Fruit fly (Drosophila melanogaster): ENCODE measurements around the gene CG15764.
A peak's percentile ranks its signal among the peaks of the same experiment; 100 is the strongest.

Gene CG15764

DNA sequence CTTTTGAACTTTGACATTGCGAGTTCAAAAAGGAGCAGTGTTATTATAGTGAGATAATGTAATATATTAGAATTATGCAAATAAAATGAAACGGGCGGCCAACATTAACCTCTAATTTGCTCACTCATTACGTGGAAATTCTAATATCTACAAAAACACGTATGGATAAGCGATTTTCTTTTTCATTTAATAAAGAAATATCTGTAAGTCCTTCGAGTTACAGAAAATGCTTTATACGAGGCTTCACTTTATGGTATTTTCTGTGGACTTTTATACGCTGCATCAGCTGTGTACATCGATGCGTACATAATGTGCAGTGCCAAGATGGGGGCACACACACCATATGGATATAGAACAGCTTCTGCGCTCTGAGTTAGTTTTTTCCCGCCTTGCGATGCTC, 17.1 kb downstream of the CG15764 start (continued):
- TF ChIP-seq CG8632 (GFP tag; optimal IDR thresholded peaks at IDR 0.05) = no peak
- TF ChIP-seq ss (GFP tag; optimal IDR thresholded peaks at IDR 0.05) = peak in 1 of 2 experiments; percentile 23
- TF ChIP-seq acj6 (GFP tag; optimal IDR thresholded peaks at IDR 0.05) = no peak
- TF ChIP-seq Ets96B (tag; optimal IDR thresholded peaks at IDR 0.05) = peak; percentile 24
- TF ChIP-seq CG16779 (tag; optimal IDR thresholded peaks at IDR 0.05) = no peak

DNA sequence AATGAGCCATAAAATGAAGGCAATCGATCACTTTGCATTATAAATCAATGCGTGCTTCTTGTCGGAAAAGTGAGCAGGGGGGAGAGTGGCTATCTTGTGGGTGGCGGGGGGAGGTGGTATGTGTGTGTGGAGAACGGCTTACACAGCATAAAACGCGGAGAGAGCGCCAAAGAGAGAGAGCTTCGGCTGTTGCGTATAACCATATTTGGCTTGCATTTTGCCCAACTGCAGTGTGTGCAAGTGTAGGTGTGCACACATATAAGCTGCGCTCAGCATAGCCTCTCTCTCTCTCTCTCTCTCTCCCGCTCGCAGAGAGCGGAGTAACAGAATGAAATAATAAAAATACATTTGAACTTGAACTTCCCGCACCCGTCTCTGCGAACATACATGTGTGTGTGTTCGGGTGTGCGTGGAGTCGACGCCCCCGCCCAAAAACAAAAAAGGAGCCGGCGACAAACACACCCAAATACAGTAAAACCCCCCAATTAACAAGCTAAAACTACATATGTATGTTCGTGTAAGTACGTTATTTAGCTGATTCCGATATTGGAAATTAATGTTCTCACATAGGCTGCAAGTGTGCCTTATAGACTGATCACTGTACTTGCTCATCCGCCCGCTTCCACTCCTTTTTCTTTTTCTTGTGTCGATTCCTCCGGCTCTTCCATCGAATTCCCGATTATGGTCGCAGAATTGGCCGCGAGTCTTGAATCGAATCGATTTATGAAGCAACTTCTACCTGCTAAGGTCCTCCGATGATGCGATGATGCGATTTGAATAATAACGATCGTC, 18.1 kb downstream of the CG15764 start:
- TF ChIP-seq Blimp-1 (GFP tag; optimal IDR thresholded peaks at IDR 0.05) (no peak), Eip93F (GFP tag; optimal IDR thresholded peaks at IDR 0.05) (peak; percentile 42), CG32006 (GFP tag; optimal IDR thresholded peaks at IDR 0.05) (peak; percentile 69), Hr39 (GFP tag; optimal IDR thresholded peaks at IDR 0.05) (peak; percentile 91), vri (GFP tag; optimal IDR thresholded peaks at IDR 0.05) (peak; percentile 83), Hr38 (GFP tag; optimal IDR thresholded peaks at IDR 0.05) (no peak), Met (GFP tag; optimal IDR thresholded peaks at IDR 0.05) (peak; percentile 93), CG6276 (GFP tag; optimal IDR thresholded peaks at IDR 0.05) (no peak), Ets96B (tag; optimal IDR thresholded peaks at IDR 0.05) (peak; percentile 82), fd59A (GFP tag; optimal IDR thresholded peaks at IDR 0.05) (peak; percentile 75), CG7368 (GFP tag; optimal IDR thresholded peaks at IDR 0.05) (peak; percentile 87), CG11902 (GFP tag; optimal IDR thresholded peaks at IDR 0.05) (peak; percentile 78), CG4318 (GFP tag; optimal IDR thresholded peaks at IDR 0.05) (no peak), fd85E (GFP tag; optimal IDR thresholded peaks at IDR 0.05) (peak; percentile 34), CG3032 (tag; optimal IDR thresholded peaks at IDR 0.05) (peak; percentile 73), CG8319 (GFP tag; optimal IDR thresholded peaks at IDR 0.05) (peak; percentile 66), cyc (GFP tag; optimal IDR thresholded peaks at IDR 0.05) (peak; percentile 90), Eip75B (GFP tag; optimal IDR thresholded peaks at IDR 0.05) (peak; percentile 89), CG8119 (GFP tag; IDR thresholded peaks at IDR 0.05) (peak; percentile 67; the same call in 2 of the 3 replicates), Hr4 (GFP tag; optimal IDR thresholded peaks at IDR 0.05) (peak; percentile 47), CG10669 (GFP tag; optimal IDR thresholded peaks at IDR 0.05) (peak; percentile 78), salr (GFP tag; optimal IDR thresholded peaks at IDR 0.05) (peak; percentile 15 to 72), fkh (GFP tag; optimal IDR thresholded peaks at IDR 0.05) (no peak), CG6163 (GFP tag; IDR thresholded peaks at IDR 0.05) (peak; percentile 89), achi (GFP tag; optimal IDR thresholded peaks at IDR 0.05) (peak; percentile 85), CG6854 (GFP tag; optimal IDR thresholded peaks at IDR 0.05) (peak; percentile 78), dac (GFP tag; optimal IDR thresholded peaks at IDR 0.05) (no peak), CG9139 (GFP tag; optimal IDR thresholded peaks at IDR 0.05) (peak; percentile 60), CG3919 (GFP tag; optimal IDR thresholded peaks at IDR 0.05) (peak; percentile 89), OdsH (GFP tag; optimal IDR thresholded peaks at IDR 0.05) (peak; percentile 82), CG6792 (GFP tag; optimal IDR thresholded peaks at IDR 0.05) (peak; percentile 86), Sox15 (GFP tag; optimal IDR thresholded peaks at IDR 0.05) (peak; percentile 68), Sox102F (GFP tag; optimal IDR thresholded peaks at IDR 0.05) (peak; percentile 89), Gug (GFP tag; IDR thresholded peaks at IDR 0.05) (peak; percentile 59), CG15336 (GFP tag; IDR thresholded peaks at IDR 0.05) (peak; percentile 51; the same call in 1 of the 2 replicates), spab (GFP tag; optimal IDR thresholded peaks at IDR 0.05) (peak; percentile 76), Lpt (GFP tag; optimal IDR thresholded peaks at IDR 0.05) (peak; percentile 62), CG10631 (GFP tag; optimal IDR thresholded peaks at IDR 0.05) (peak; percentile 83), Sox14 (GFP tag; optimal IDR thresholded peaks at IDR 0.05) (peak; percentile 89), CG11762 (GFP tag; optimal IDR thresholded peaks at IDR 0.05; ENCODE audit: insufficient read depth) (peak; percentile 59), Ets21C (GFP tag; optimal IDR thresholded peaks at IDR 0.05) (peak; percentile 83), acj6 (GFP tag; optimal IDR thresholded peaks at IDR 0.05) (peak; percentile 85), CG6808 (GFP tag; optimal IDR thresholded peaks at IDR 0.05) (peak; percentile 75), topi (GFP tag; optimal IDR thresholded peaks at IDR 0.05) (peak; percentile 91), Smox (GFP tag; optimal IDR thresholded peaks at IDR 0.05) (peak; percentile 88), CG16779 (tag; optimal IDR thresholded peaks at IDR 0.05) (peak; percentile 64)

Data from whole organism, prepupa.